Worm (Caenorhabditis elegans) whole organism, mixed stage, embryonic: ENCODE data around the gene F41G3.10.

ENCODE experiments used
- M03D4.4 ChIP-seq: sonication (generic microtip); optimal IDR thresholded peaks from 2 replicates; lab custom pipeline; 2017; ENCODE audit warnings: mild to moderate bottlenecking, missing genetic modification characterization, missing compliant biosample characterization
- bed-3 ChIP-seq: fragments of 200-800 bp; sonication (Bioruptor generic); optimal IDR thresholded peaks from 3 replicates; lab custom pipeline; 2018; ENCODE audit warnings: mild to moderate bottlenecking, missing genetic modification characterization, moderate library complexity, missing compliant biosample characterization
- blmp-1 ChIP-seq: fragments of 150-350 bp; optimal IDR thresholded peaks from 2 replicates; lab custom pipeline; 2014; ENCODE audit warnings: missing biosample characterization, missing genetic modification characterization
- ceh-39 ChIP-seq: fragments of 150-350 bp; optimal IDR thresholded peaks from 2 replicates; lab custom pipeline; 2014; ENCODE audit warnings: missing biosample characterization, missing genetic modification characterization
- ceh-43 ChIP-seq: fragments of 200-800 bp; sonication (Bioruptor generic); optimal IDR thresholded peaks from 2 replicates; lab custom pipeline; 2018; ENCODE audit warnings: mild to moderate bottlenecking, missing genetic modification characterization, moderate library complexity, missing compliant biosample characterization
- ceh-83 ChIP-seq: fragments of 200-800 bp; sonication (Bioruptor generic); optimal IDR thresholded peaks from 2 replicates; lab custom pipeline; 2018; ENCODE audit warnings: mild to moderate bottlenecking, missing genetic modification characterization, missing compliant biosample characterization
- ces-1 ChIP-seq: fragments of 150-350 bp; optimal IDR thresholded peaks from 2 replicates; lab custom pipeline; 2014; ENCODE audit warnings: missing biosample characterization, missing genetic modification reagents, missing genetic modification characterization
- cnd-1 ChIP-seq: fragments of 200-800 bp; sonication (Bioruptor generic); optimal IDR thresholded peaks from 2 replicates; lab custom pipeline; 2018; ENCODE audit warnings: mild to moderate bottlenecking, missing genetic modification characterization, missing compliant biosample characterization
- drap-1 ChIP-seq: fragments of 200-800 bp; sonication (Bioruptor generic); optimal IDR thresholded peaks from 3 replicates; lab custom pipeline; 2018; ENCODE audit warnings: mild to moderate bottlenecking, missing genetic modification characterization, missing compliant biosample characterization
- elt-1 ChIP-seq: sonication (generic microtip); optimal IDR thresholded peaks from 2 replicates; lab custom pipeline; 2017; ENCODE audit warnings: missing genetic modification characterization, mild to moderate bottlenecking, missing compliant biosample characterization, antibody characterized with exemption, moderate library complexity, borderline replicate concordance; ENCODE audit not compliant: insufficient read depth
- elt-3 ChIP-seq: fragments of 150-350 bp; optimal IDR thresholded peaks from 2 replicates; lab custom pipeline; 2014; ENCODE audit warnings: missing biosample characterization, missing genetic modification characterization
- flh-1 ChIP-seq: fragments of 200-800 bp; sonication (Bioruptor generic); optimal IDR thresholded peaks from 2 replicates; lab custom pipeline; 2018; ENCODE audit warnings: mild to moderate bottlenecking, missing genetic modification characterization, moderate library complexity, missing compliant biosample characterization
- hlh-1 ChIP-seq: fragments of 150-350 bp; optimal IDR thresholded peaks from 2 replicates; lab custom pipeline; 2014; ENCODE audit warnings: missing biosample characterization, missing genetic modification reagents, missing genetic modification characterization
- lin-13 ChIP-seq: fragments of 150-350 bp; optimal IDR thresholded peaks from 2 replicates; lab custom pipeline; 2014; ENCODE audit warnings: missing biosample characterization, missing genetic modification characterization
- lin-32 ChIP-seq: fragments of 200-800 bp; sonication (Bioruptor generic); optimal IDR thresholded peaks from 2 replicates; lab custom pipeline; 2018; ENCODE audit warnings: mild to moderate bottlenecking, missing genetic modification characterization, missing compliant biosample characterization
- mab-5 ChIP-seq: fragments of 150-350 bp; optimal IDR thresholded peaks from 2 replicates; lab custom pipeline; 2014; ENCODE audit warnings: missing biosample characterization, missing genetic modification characterization
- mep-1 ChIP-seq: fragments of 150-350 bp; optimal IDR thresholded peaks from 2 replicates; lab custom pipeline; 2017; ENCODE audit warnings: missing biosample characterization, missing genetic modification reagents, missing genetic modification characterization, inconsistent platforms
- nhr-237 ChIP-seq: fragments of 150-350 bp; optimal IDR thresholded peaks from 2 replicates; lab custom pipeline; 2014; ENCODE audit warnings: missing biosample characterization, missing genetic modification characterization
- nhr-28 ChIP-seq: fragments of 150-350 bp; optimal IDR thresholded peaks from 2 replicates; lab custom pipeline; 2014; ENCODE audit warnings: missing biosample characterization, missing genetic modification characterization
- pha-4 ChIP-seq: fragments of 150-350 bp; optimal IDR thresholded peaks from 2 replicates; lab custom pipeline; 2018; ENCODE audit warnings: missing biosample characterization, missing genetic modification reagents, missing genetic modification characterization
- sem-2 ChIP-seq: fragments of 200-800 bp; sonication (Bioruptor generic); optimal IDR thresholded peaks from 2 replicates; lab custom pipeline; 2018; ENCODE audit warnings: mild to moderate bottlenecking, missing genetic modification characterization, missing compliant biosample characterization
- snpc-4 ChIP-seq: fragments of 150-350 bp; optimal IDR thresholded peaks from 2 replicates; lab custom pipeline; 2014; ENCODE audit warnings: missing biosample characterization, missing genetic modification characterization
- sptf-1 ChIP-seq: sonication (generic microtip); optimal IDR thresholded peaks from 2 replicates; lab custom pipeline; 2017; ENCODE audit warnings: mild to moderate bottlenecking, missing genetic modification characterization, moderate library complexity, missing compliant biosample characterization
- tbx-8 ChIP-seq: fragments of 200-800 bp; sonication (Bioruptor generic); optimal IDR thresholded peaks from 2 replicates; lab custom pipeline; 2018; ENCODE audit warnings: mild to moderate bottlenecking, missing genetic modification characterization, moderate library complexity, missing compliant biosample characterization
- unc-120 ChIP-seq: sonication (generic microtip); optimal IDR thresholded peaks from 2 replicates; lab custom pipeline; 2017; ENCODE audit warnings: missing genetic modification characterization, missing compliant biosample characterization; ENCODE audit not compliant: poor library complexity, severe bottlenecking
- unc-39 ChIP-seq: fragments of 150-350 bp; optimal IDR thresholded peaks from 2 replicates; lab custom pipeline; 2014; ENCODE audit warnings: missing biosample characterization, missing genetic modification characterization
- unc-62 ChIP-seq: fragments of 150-350 bp; optimal IDR thresholded peaks from 2 replicates; lab custom pipeline; 2014; ENCODE audit warnings: missing biosample characterization, missing genetic modification reagents, missing genetic modification characterization
- zip-8 ChIP-seq: fragments of 150-350 bp; optimal IDR thresholded peaks from 2 replicates; lab custom pipeline; 2014; ENCODE audit warnings: missing biosample characterization, missing genetic modification characterization
- ztf-11 ChIP-seq: fragments of 150-350 bp; optimal IDR thresholded peaks from 2 replicates; lab custom pipeline; 2014; ENCODE audit warnings: missing biosample characterization, missing genetic modification characterization

Gene F41G3.10

ce11 chrII:6752027-6752426 is 2.7 kb upstream of the F41G3.10 start, which contains the start of gene F41G3.19:
Gene F41G3.19, minus strand, starts transcription at chrII:6752127.
- no peak for TF ChIP-seq zip-8 (tag; lab: Kevin White, UChicago)
- no peak for TF ChIP-seq tbx-8 (GFP tag; lab: Kevin White, UChicago)
- TF ChIP-seq sem-2 (GFP tag; lab: Kevin White, UChicago): no peak
- no peak for TF ChIP-seq unc-62
- no peak for TF ChIP-seq cnd-1 (tag; lab: Kevin White, UChicago)
- TF ChIP-seq ces-1 (GFP tag; lab: Kevin White, UChicago): no peak

ce11 chrII:6750929-6751328 is 1.6 kb upstream of the F41G3.10 start, which contains the start of gene F41G3.20:
Gene F41G3.20, minus strand, starts transcription at chrII:6751029.
- no peak for TF ChIP-seq snpc-4 (tag; lab: Kevin White, UChicago)
- TF ChIP-seq mab-5 (tag; lab: Kevin White, UChicago): no peak

ce11 chrII:6746404-6746803 is 2.9 kb downstream of the F41G3.10 start, which contains the start of gene F41G3.5:
Gene F41G3.5, plus strand, starts transcription at chrII:6746704.
- TF ChIP-seq bed-3 (GFP tag; lab: Kevin White, UChicago) (no peak), pha-4 (tag; lab: Kevin White, UChicago) (no peak), hlh-1 (tag; lab: Kevin White, UChicago) (no peak), zip-8 (tag; lab: Kevin White, UChicago) (no peak), nhr-28 (tag; lab: Kevin White, UChicago) (no peak), sptf-1 (tag; lab: Kevin White, UChicago) (no peak), ceh-43 (GFP tag; lab: Kevin White, UChicago) (no peak), ceh-39 (tag; lab: Kevin White, UChicago) (no peak), ceh-83 (GFP tag; lab: Kevin White, UChicago) (no peak), ces-1 (GFP tag; lab: Kevin White, UChicago) (no peak), lin-13 (tag; lab: Kevin White, UChicago) (no peak), elt-3 (tag; lab: Kevin White, UChicago) (no peak)
- TF ChIP-seq, all 35 proteins: peak for 0

- TF ChIP-seq ceh-43 (GFP tag; lab: Kevin White, UChicago) (no peak), bed-3 (GFP tag; lab: Kevin White, UChicago) (no peak), unc-39 (tag; lab: Kevin White, UChicago) (no peak), cnd-1 (tag; lab: Kevin White, UChicago) (no peak), elt-3 (tag; lab: Kevin White, UChicago) (no peak), ztf-11 (no peak), blmp-1 (tag; lab: Kevin White, UChicago) (no peak), ceh-39 (tag; lab: Kevin White, UChicago) (no peak), mep-1 (tag; lab: Kevin White, UChicago) (no peak), mab-5 (tag; lab: Kevin White, UChicago) (no peak), flh-1 (no peak)
These were observed 3.5 kb downstream of the F41G3.10 start, which contains the start of gene ins-14 for ce11 chrII:6745783-6746182. Gene ins-14, minus strand, starts transcription at chrII:6745814.

- TF ChIP-seq lin-13 (tag; lab: Kevin White, UChicago): no peak
- no peak for TF ChIP-seq cnd-1 (tag; lab: Kevin White, UChicago)
- no peak for TF ChIP-seq M03D4.4
- TF ChIP-seq drap-1: no peak
- TF ChIP-seq blmp-1 (tag; lab: Kevin White, UChicago): no peak
- no peak for TF ChIP-seq ces-1 (GFP tag; lab: Kevin White, UChicago)
- TF ChIP-seq nhr-237 (tag; lab: Kevin White, UChicago): no peak
- no peak for TF ChIP-seq unc-120 (tag; lab: Kevin White, UChicago)
- no peak for TF ChIP-seq elt-1 (tag; lab: Kevin White, UChicago)
- TF ChIP-seq snpc-4 (tag; lab: Kevin White, UChicago): no peak
- no peak for TF ChIP-seq bed-3 (GFP tag; lab: Kevin White, UChicago)
- TF ChIP-seq, all 35 proteins: peak for 0
These were observed 4.7 kb downstream of the F41G3.10 start, which contains the start of gene ins-15 for ce11 chrII:6744648-6745047. Gene ins-15, minus strand, starts transcription at chrII:6744748.

ce11 chrII:6742614-6743013 is 6.7 kb downstream of the F41G3.10 start, which contains the start of gene F41G3.6:
Gene F41G3.6, plus strand, starts transcription at chrII:6742914.
- TF ChIP-seq elt-3 (tag; lab: Kevin White, UChicago) (no peak), mab-5 (tag; lab: Kevin White, UChicago) (no peak), lin-32 (GFP tag; lab: Kevin White, UChicago) (no peak), mep-1 (tag; lab: Kevin White, UChicago) (no peak)
